Fruit fly (Drosophila melanogaster): ENCODE results near the gene SdhAL.

DNA sequence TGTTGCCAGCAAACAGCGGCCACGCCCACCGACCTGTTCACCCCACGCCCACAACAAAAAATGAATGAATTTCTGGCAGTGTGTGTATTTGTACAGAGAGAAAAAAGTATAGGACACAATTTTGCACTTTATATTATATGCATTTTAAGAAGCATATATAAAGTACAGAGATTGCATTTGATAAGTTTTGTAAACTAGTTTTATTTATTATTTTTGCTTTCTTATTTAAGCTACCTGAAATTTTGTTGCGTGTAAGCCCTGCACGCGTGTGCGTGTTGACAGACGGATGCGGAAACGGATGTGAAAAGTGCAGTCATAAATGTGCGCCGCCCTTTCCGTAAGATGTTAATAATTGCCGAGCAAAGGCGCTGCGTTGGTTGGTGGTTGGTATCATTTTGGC is 27.8 kb downstream of the SdhAL start:
- TF ChIP-seq CG8478 (optimal IDR thresholded peaks at IDR 0.05) (no peak), pan (optimal IDR thresholded peaks at IDR 0.05) (no peak)
